Worm (Caenorhabditis elegans): ENCODE results near the gene sor-1.

sor-1 gene

ce11 chrIII:8411976-8412375, 6.0 kb upstream of the sor-1 start (continued):
- TF ChIP-seq pha-4 (tag; optimal IDR thresholded peaks at IDR 0.05) = peak; percentile 56

- TF ChIP-seq zfh-2 (GFP tag; conservative IDR thresholded peaks at IDR 0.05) (no peak), tbp1 (GFP tag; optimal IDR thresholded peaks at IDR 0.05) (no peak), attf-3 (GFP tag; conservative IDR thresholded peaks at IDR 0.05) (no peak), sptf-2 (GFP tag; optimal IDR thresholded peaks at IDR 0.05) (no peak), C17E4.6 (GFP tag; IDR thresholded peaks at IDR 0.05) (no peak), tlf-1 (GFP tag; optimal IDR thresholded peaks at IDR 0.05) (no peak), attf-5 (GFP tag; optimal IDR thresholded peaks at IDR 0.05) (no peak), F55B11.4 (tag; optimal IDR thresholded peaks at IDR 0.05; ENCODE audit: borderline replicate concordance, insufficient read depth) (no peak), hmg-20 (GFP tag; IDR thresholded peaks at IDR 0.05) (no peak), repo-1 (tag; optimal IDR thresholded peaks at IDR 0.05) (no peak)
Measured at ce11 chrIII:8413501-8413900, 4.5 kb upstream of the sor-1 start.

ce11 chrIII:8416871-8417191, 1.1 kb upstream of the sor-1 start:
- TF ChIP-seq somi-1 (GFP tag; optimal IDR thresholded peaks at IDR 0.05) = no peak
- no peak for TF ChIP-seq fkh-3 (tag; optimal IDR thresholded peaks at IDR 0.05)
- TF ChIP-seq madf-8 (GFP tag; conservative IDR thresholded peaks at IDR 0.05) = no peak
- no peak for TF ChIP-seq ama-1 (optimal IDR thresholded peaks at IDR 0.05)
- TF ChIP-seq ama-1 (GFP tag; optimal IDR thresholded peaks at IDR 0.05) = no peak
- no peak for TF ChIP-seq ekl-4 (GFP tag; IDR thresholded peaks at IDR 0.05)
- TF ChIP-seq nhr-179 (tag; optimal IDR thresholded peaks at IDR 0.05) = no peak
- TF ChIP-seq B0261.1 (tag; optimal IDR thresholded peaks at IDR 0.05) = no peak
- no peak for TF ChIP-seq ztf-3 (GFP tag; optimal IDR thresholded peaks at IDR 0.05)
- TF ChIP-seq sdz-38 (tag; optimal IDR thresholded peaks at IDR 0.05) = no peak

- TF ChIP-seq attf-6 (GFP tag; IDR thresholded peaks at IDR 0.05) (no peak), ceh-27 (GFP tag; optimal IDR thresholded peaks at IDR 0.05) (peak; percentile 84), ceh-91 (GFP tag; IDR thresholded peaks at IDR 0.05) (no peak), egl-44 (GFP tag; IDR thresholded peaks at IDR 0.05) (no peak), B0336.3 (GFP tag; IDR thresholded peaks at IDR 0.05) (peak; percentile 80), Y79H2A.3 (GFP tag; conservative IDR thresholded peaks at IDR 0.05) (no peak), ceh-58 (GFP tag; IDR thresholded peaks at IDR 0.05) (no peak), him-1 (tag; optimal IDR thresholded peaks at IDR 0.05) (no peak), fkh-3 (tag; optimal IDR thresholded peaks at IDR 0.05) (no peak), F37B4.10 (GFP tag; IDR thresholded peaks at IDR 0.05) (no peak), cebp-2 (GFP tag; IDR thresholded peaks at IDR 0.05) (no peak), lin-35 (GFP tag; optimal IDR thresholded peaks at IDR 0.05) (peak in 1 of 3 experiments; percentile 81), mxl-1 (tag; optimal IDR thresholded peaks at IDR 0.05) (no peak), somi-1 (GFP tag; optimal IDR thresholded peaks at IDR 0.05) (peak; percentile 42), ceh-79 (tag; optimal IDR thresholded peaks at IDR 0.05) (peak; percentile 63), B0261.1 (tag; optimal IDR thresholded peaks at IDR 0.05) (no peak), ztf-18 (tag; optimal IDR thresholded peaks at IDR 0.05) (peak; percentile 69), F55B11.4 (tag; optimal IDR thresholded peaks at IDR 0.05; ENCODE audit: borderline replicate concordance, insufficient read depth) (no peak), madf-6 (GFP tag; IDR thresholded peaks at IDR 0.05) (0 out of 2 replicates have a peak, but pooled peaks have one; percentile 29), F10E7.11 (tag; optimal IDR thresholded peaks at IDR 0.05) (peak; percentile 45), chd-7 (tag; optimal IDR thresholded peaks at IDR 0.05) (peak; percentile 87), attf-3 (GFP tag; conservative IDR thresholded peaks at IDR 0.05) (no peak), unc-62 (GFP tag; optimal IDR thresholded peaks at IDR 0.05) (peak; percentile 32), ztf-28 (GFP tag; IDR thresholded peaks at IDR 0.05) (no peak), lin-26 (GFP tag; IDR thresholded peaks at IDR 0.05) (peak; percentile 91), aptf-2 (GFP tag; conservative IDR thresholded peaks at IDR 0.05) (no peak), lin-54 (GFP tag; optimal IDR thresholded peaks at IDR 0.05) (peak; percentile 62), tlf-1 (GFP tag; optimal IDR thresholded peaks at IDR 0.05) (peak; percentile 70), lsy-27 (tag; optimal IDR thresholded peaks at IDR 0.05; ENCODE audit: borderline replicate concordance, insufficient read depth) (no peak)
Measured at ce11 chrIII:8417192-8417967, 588 bp upstream of the sor-1 start.
